Fruit fly (Drosophila melanogaster): ENCODE results near the gene CG7536.

CG7536 gene

DNA sequence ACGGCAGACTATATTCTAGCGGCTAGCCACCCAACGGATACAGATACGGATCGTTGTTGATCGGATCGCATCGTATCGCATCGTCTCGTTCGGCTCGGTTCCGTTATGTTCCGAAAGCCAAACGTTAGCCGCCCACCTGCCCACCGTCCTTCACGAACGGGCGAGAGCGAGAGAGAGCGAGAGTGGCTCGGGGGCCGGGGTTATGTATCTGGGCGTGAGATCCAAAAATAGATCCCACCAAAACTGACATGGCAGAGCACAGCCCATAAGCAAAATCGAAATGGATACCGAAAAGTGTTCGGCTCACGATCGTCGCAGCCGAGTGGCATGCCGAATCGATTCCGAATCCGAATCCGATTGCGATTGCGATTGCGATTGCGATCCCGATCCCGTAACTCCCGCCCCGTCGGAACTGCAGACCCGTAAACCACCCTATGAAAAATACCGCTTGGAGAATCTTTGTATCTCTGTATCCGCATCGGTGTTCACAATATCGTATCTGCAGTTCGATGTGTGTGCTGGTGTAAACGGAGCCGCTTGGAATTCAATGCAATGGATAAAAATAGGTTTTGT, 28.6 kb upstream of the CG7536 start, which contains the start of gene wupA:
Gene wupA, minus strand, starts transcription at position 112 of the 573 bp plus-strand sequence.
- TF ChIP-seq CG7045 (GFP tag; optimal IDR thresholded peaks at IDR 0.05) (no peak), kay (GFP tag; ENCODE audit: borderline replicate concordance) (peak; percentile 9), CG14711 (tag; optimal IDR thresholded peaks at IDR 0.05) (no peak)

DNA sequence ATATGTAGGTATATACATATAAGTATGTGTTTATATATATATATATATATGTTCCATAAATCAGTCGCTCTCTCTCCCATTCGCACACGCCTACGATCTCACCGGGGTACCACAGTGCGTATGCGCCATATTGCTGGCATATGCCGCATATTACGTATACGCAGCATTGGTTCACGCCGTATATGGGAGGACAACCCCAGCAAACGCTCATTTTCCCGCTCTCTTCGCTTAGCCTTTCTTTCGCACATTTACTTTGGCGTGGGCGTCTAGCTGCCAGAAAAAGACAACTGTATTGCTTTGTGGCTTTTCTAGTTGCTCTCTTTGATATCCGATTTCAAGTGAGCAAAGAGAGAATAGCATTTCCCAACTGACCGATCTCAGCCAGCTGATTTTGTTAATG, 26.4 kb upstream of the CG7536 start:
- TF ChIP-seq Clk (GFP tag; optimal IDR thresholded peaks at IDR 0.05): no peak
- no peak for TF ChIP-seq ovo (GFP tag; optimal IDR thresholded peaks at IDR 0.05)
- no peak for TF ChIP-seq CG11617 (GFP tag; optimal IDR thresholded peaks at IDR 0.05)
- no peak for TF ChIP-seq Hr96 (GFP tag; optimal IDR thresholded peaks at IDR 0.05)
- no peak for TF ChIP-seq Mnt (GFP tag; optimal IDR thresholded peaks at IDR 0.05)
- TF ChIP-seq CG33017 (tag; optimal IDR thresholded peaks at IDR 0.05): no peak
- no peak for TF ChIP-seq CG1620 (GFP tag; optimal IDR thresholded peaks at IDR 0.05)
- no peak for TF ChIP-seq CG5204 (GFP tag; optimal IDR thresholded peaks at IDR 0.05)
- no peak for TF ChIP-seq pad (GFP tag; optimal IDR thresholded peaks at IDR 0.05)
- no peak for TF ChIP-seq cic (GFP tag; optimal IDR thresholded peaks at IDR 0.05)
- TF ChIP-seq cnc (optimal IDR thresholded peaks at IDR 0.05): no peak
- TF ChIP-seq Crg-1 (GFP tag; optimal IDR thresholded peaks at IDR 0.05): no peak
- TF ChIP-seq CG14711 (tag; optimal IDR thresholded peaks at IDR 0.05): no peak
- no peak for TF ChIP-seq CG12768 (GFP tag; optimal IDR thresholded peaks at IDR 0.05)
- TF ChIP-seq CG7101 (tag; optimal IDR thresholded peaks at IDR 0.05): no peak
- TF ChIP-seq CG7045 (GFP tag; optimal IDR thresholded peaks at IDR 0.05): no peak
- TF ChIP-seq bab1 (GFP tag; optimal IDR thresholded peaks at IDR 0.05): no peak
- TF ChIP-seq kay (GFP tag; ENCODE audit: borderline replicate concordance): no peak
- TF ChIP-seq toe (GFP tag; optimal IDR thresholded peaks at IDR 0.05): no peak

DNA sequence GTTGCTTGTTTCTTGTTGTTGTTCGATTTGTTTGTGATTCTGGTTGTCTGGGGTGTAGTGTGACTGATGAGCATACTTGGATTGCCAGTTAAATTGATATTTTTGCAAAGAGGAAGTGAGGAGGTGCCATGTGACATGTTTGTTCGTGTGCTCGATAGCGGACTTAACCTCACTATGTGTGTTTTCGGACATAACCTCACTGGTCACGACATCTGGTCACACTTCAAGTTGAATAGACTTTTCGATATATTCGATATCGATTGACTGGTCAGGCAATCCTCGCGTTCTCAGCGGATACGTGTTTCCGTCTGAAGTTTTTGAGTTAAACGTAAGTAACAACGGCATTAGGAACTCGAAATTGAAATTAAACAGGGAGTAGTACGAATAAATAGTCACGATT, 20.3 kb upstream of the CG7536 start:
- no peak for TF ChIP-seq CG7045 (GFP tag; optimal IDR thresholded peaks at IDR 0.05)
- TF ChIP-seq ovo (GFP tag; optimal IDR thresholded peaks at IDR 0.05): no peak
- no peak for TF ChIP-seq tj (GFP tag; optimal IDR thresholded peaks at IDR 0.05)
- no peak for TF ChIP-seq CG14711 (tag; optimal IDR thresholded peaks at IDR 0.05)
- TF ChIP-seq Mnt (GFP tag; optimal IDR thresholded peaks at IDR 0.05): no peak
- TF ChIP-seq bab1 (GFP tag; optimal IDR thresholded peaks at IDR 0.05): no peak
- no peak for TF ChIP-seq toe (GFP tag; optimal IDR thresholded peaks at IDR 0.05)
- no peak for TF ChIP-seq CG12768 (GFP tag; optimal IDR thresholded peaks at IDR 0.05)
- TF ChIP-seq CG7101 (tag; optimal IDR thresholded peaks at IDR 0.05): no peak
- TF ChIP-seq CG33017 (tag; optimal IDR thresholded peaks at IDR 0.05): no peak
- TF ChIP-seq CG11617 (GFP tag; optimal IDR thresholded peaks at IDR 0.05): no peak
- TF ChIP-seq pad (GFP tag; optimal IDR thresholded peaks at IDR 0.05): no peak
- no peak for TF ChIP-seq CG5204 (GFP tag; optimal IDR thresholded peaks at IDR 0.05)
- no peak for TF ChIP-seq Crg-1 (GFP tag; optimal IDR thresholded peaks at IDR 0.05)

DNA sequence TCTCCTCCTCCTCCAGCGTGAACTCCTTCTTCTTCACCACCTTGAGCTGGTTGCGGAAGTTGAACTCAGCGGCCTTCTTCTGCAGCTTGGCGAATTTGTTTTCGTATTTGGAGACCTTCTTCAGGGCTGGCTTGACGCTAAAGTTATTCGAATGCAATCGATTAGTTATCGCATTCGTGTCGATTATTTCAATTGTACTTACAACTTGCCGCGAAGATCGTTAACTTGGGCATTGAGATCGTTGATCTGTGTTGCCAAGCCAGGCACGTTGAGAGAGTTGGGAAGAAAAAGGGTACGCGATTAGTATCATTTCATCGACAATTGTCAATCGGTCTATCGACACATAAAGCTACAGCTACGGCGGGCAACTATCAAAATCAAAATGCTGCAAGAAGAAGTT, 18.4 kb upstream of the CG7536 start:
- TF ChIP-seq tj (GFP tag; optimal IDR thresholded peaks at IDR 0.05) (no peak), cnc (optimal IDR thresholded peaks at IDR 0.05) (no peak), CG12768 (GFP tag; optimal IDR thresholded peaks at IDR 0.05) (no peak), kay (GFP tag; ENCODE audit: borderline replicate concordance) (no peak), Crg-1 (GFP tag; optimal IDR thresholded peaks at IDR 0.05) (no peak), Hr96 (GFP tag; optimal IDR thresholded peaks at IDR 0.05) (no peak)

DNA sequence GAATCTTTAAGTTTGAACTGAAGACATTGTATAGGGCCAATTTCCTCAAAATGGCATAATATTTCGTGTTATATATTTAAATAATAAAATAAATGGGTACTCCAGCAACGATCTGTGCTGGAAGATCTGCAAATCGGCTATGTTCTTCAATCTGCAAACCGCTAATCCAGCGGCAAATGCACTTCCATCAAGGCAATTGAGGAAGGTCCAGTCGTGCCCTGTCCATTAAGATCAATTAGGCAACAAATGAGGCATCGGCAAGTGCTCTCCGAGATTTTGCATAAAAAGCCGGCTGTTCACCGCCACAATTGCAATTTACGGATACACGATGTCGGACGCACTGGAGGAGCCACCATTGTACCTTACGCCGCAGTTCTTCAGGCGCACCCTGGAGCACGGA, 15.0 kb upstream of the CG7536 start, which contains the start of gene CG7135:
Gene CG7135, plus strand, starts transcription at position 301 of the 400 bp plus-strand sequence.
- TF ChIP-seq Mnt (GFP tag; optimal IDR thresholded peaks at IDR 0.05) (no peak), Clk (GFP tag; optimal IDR thresholded peaks at IDR 0.05) (no peak), ovo (GFP tag; optimal IDR thresholded peaks at IDR 0.05) (no peak), cnc (optimal IDR thresholded peaks at IDR 0.05) (no peak), Hr96 (GFP tag; optimal IDR thresholded peaks at IDR 0.05) (no peak), pad (GFP tag; optimal IDR thresholded peaks at IDR 0.05) (no peak)

DNA sequence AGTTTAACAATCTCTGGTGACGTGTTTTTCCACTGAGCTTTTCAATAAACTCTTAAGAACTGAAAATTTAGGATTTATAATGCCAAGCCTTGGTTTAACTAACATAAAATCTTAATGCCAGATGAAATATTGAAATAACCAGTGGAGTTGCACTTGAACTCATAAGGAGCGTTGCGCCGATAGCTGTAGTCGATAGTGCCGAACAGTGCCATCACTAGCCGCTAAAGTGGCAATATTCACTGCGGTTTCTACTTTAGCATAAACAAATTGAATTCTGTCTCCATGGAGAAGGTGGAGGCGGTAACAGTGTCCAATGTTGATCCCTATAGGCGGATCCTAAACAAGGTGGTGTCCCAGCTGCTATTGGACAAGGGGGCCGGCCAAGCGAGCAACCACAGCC, 13.4 kb upstream of the CG7536 start, which contains the start of gene Taf8:
Gene Taf8, plus strand, starts transcription at position 193 of the 400 bp plus-strand sequence.
- TF ChIP-seq pad (GFP tag; optimal IDR thresholded peaks at IDR 0.05) (no peak), toe (GFP tag; optimal IDR thresholded peaks at IDR 0.05) (peak; percentile 15), Hr96 (GFP tag; optimal IDR thresholded peaks at IDR 0.05) (peak; percentile 15)

DNA sequence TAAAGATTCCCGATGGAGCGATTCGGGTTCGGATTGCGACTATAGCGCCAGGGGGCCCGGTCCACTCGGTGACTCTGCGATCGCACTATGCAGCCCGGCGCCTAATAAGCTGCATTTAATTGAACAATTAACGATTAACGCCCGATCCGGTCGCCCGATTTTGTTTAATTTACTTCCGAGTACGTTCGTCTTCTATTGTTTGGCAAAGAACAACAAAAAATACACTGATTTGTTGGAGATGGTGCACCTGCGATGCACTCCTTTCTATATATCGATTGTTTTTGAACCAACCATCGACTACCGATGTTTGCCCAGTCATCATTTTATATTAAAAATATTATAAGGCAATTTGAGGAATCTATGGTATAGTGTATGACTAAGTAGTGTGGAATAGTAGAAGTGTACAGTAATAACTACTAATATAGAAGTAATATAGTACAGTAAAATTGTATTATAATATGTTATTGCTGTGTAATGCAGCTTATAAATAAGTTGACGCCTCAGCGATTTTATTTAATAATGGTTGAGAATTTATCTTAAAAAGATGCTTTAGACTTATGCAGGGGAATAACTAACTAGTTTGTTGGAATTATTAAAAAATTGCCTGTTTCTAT, 12.9 kb upstream of the CG7536 start, which contains the start of gene Mvb12:
Gene Mvb12, minus strand, starts transcription at position 217 of the 614 bp plus-strand sequence.
- TF ChIP-seq cic (GFP tag; optimal IDR thresholded peaks at IDR 0.05) (no peak), CG5204 (GFP tag; optimal IDR thresholded peaks at IDR 0.05) (no peak), pad (GFP tag; optimal IDR thresholded peaks at IDR 0.05) (no peak), CG7045 (GFP tag; optimal IDR thresholded peaks at IDR 0.05) (no peak), CG1620 (GFP tag; optimal IDR thresholded peaks at IDR 0.05) (peak; percentile 31), toe (GFP tag; optimal IDR thresholded peaks at IDR 0.05) (no peak), CG12768 (GFP tag; optimal IDR thresholded peaks at IDR 0.05) (no peak), CG14711 (tag; optimal IDR thresholded peaks at IDR 0.05) (no peak), CG11617 (GFP tag; optimal IDR thresholded peaks at IDR 0.05) (no peak), Clk (GFP tag; optimal IDR thresholded peaks at IDR 0.05) (no peak), CG33017 (tag; optimal IDR thresholded peaks at IDR 0.05) (no peak), cnc (optimal IDR thresholded peaks at IDR 0.05) (peak in 1 of 2 experiments; percentile 72), Mnt (GFP tag; optimal IDR thresholded peaks at IDR 0.05) (peak; percentile 50), bab1 (GFP tag; optimal IDR thresholded peaks at IDR 0.05) (peak; percentile 34), tj (GFP tag; optimal IDR thresholded peaks at IDR 0.05) (peak; percentile 86), Hr96 (GFP tag; optimal IDR thresholded peaks at IDR 0.05) (no peak), kay (GFP tag; ENCODE audit: borderline replicate concordance) (no peak), CG7101 (tag; optimal IDR thresholded peaks at IDR 0.05) (peak; percentile 25), Crg-1 (GFP tag; optimal IDR thresholded peaks at IDR 0.05) (no peak), ovo (GFP tag; optimal IDR thresholded peaks at IDR 0.05) (no peak)
